Fruit fly (Drosophila melanogaster): ENCODE measurements around the gene kto.

Gene kto

DNA sequence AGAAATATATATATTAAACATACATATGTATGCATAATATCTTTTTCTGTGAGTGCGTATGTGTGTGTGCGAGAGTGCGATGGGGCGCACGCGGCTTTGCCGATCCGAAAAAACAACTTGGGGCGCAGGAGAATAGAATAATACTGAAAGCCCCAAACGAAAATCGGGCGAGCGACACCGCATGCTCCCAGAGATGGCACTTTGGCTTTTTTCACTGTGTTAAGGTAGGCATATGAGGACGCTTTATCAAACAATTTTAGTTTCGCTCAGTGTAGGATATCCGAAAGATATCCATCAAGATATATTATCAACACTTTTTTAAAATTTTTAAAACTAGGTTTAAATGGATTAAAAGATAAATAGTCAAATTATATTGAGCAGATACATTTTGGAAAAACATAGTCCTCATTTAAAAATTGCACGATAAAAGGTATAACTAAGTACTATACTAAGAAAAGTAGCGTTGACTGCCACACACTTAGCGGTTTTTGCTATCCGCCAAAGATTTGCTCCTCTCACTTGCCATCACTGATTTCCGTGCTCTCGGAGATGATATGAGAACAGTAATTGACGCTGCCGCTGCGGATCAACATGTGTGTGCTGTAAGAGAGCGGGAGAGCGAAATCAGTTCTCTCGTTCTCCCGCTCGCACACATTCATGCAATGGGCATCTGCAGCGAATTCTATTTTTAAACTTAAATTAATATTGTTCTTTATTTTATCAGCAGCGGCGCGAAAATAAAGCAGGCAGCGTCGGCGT is 45.3 kb upstream of the kto start (continued):
- TF ChIP-seq CoRest (tag; optimal IDR thresholded peaks at IDR 0.05), result peak; percentile 83
- no peak for TF ChIP-seq repo (GFP tag; optimal IDR thresholded peaks at IDR 0.05)
- no peak for TF ChIP-seq CG42726 (GFP tag; IDR thresholded peaks at IDR 0.05; ENCODE audit: partially characterized antibody)
- TF ChIP-seq CG6765 (GFP tag; optimal IDR thresholded peaks at IDR 0.05), result peak; percentile 17
- peak; percentile 85 for TF ChIP-seq Jarid2 (GFP tag; optimal IDR thresholded peaks at IDR 0.05)
- TF ChIP-seq hbn (GFP tag; IDR thresholded peaks at IDR 0.05; ENCODE audit: partially characterized antibody), result no peak
- TF ChIP-seq phol (tag; optimal IDR thresholded peaks at IDR 0.05), result peak; percentile 79

DNA sequence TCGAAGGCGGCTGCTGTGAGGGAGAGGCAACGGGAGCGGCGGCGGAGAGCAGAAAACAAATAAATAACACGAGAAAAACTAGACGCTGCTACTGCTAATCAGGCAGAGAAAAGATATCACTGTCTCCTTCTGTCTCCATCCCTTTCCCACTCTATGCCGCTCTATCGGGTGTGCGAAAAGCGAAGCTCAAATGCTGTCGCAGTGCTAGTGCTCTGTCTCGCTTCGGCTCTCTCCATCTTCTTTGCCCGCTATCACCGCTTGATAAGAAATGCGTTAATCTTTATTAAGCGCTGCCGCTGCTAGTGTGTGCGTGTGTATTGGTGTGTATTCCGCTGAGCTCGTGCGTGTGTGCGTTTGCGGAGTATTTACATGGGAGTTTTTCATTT is 44.7 kb upstream of the kto start:
- peak; percentile 33 for TF ChIP-seq HmgZ (tag; optimal IDR thresholded peaks at IDR 0.05)
- TF ChIP-seq CG18011 (GFP tag; optimal IDR thresholded peaks at IDR 0.05), result no peak
- peak; percentile 10 for TF ChIP-seq NfI (GFP tag; optimal IDR thresholded peaks at IDR 0.05)
- peak; percentile 14 for TF ChIP-seq CrebB (tag; optimal IDR thresholded peaks at IDR 0.05)
- TF ChIP-seq CG2889 (GFP tag; IDR thresholded peaks at IDR 0.05), result no peak
- TF ChIP-seq ttk (GFP tag; IDR thresholded peaks at IDR 0.05), result no peak
- no peak for TF ChIP-seq klu (GFP tag; IDR thresholded peaks at IDR 0.05)
- TF ChIP-seq nau (GFP tag; optimal IDR thresholded peaks at IDR 0.05), result peak; percentile 18
- TF ChIP-seq CG30431 (GFP tag; optimal IDR thresholded peaks at IDR 0.05), result no peak
- TF ChIP-seq CG8359 (GFP tag; optimal IDR thresholded peaks at IDR 0.05; ENCODE audit: borderline replicate concordance), result no peak
- TF ChIP-seq ems (GFP tag; optimal IDR thresholded peaks at IDR 0.05), result no peak
- peak; percentile 82 for TF ChIP-seq grn (GFP tag; optimal IDR thresholded peaks at IDR 0.05)
- no peak for TF ChIP-seq Spps (tag; optimal IDR thresholded peaks at IDR 0.05)
- TF ChIP-seq sr (GFP tag; IDR thresholded peaks at IDR 0.05), result 0 out of 3 replicates have a peak, but pooled peaks have one; percentile 14
- TF ChIP-seq ac (GFP tag; optimal IDR thresholded peaks at IDR 0.05), result no peak
- TF ChIP-seq oc (tag; optimal IDR thresholded peaks at IDR 0.05), result peak; percentile 94
- no peak for TF ChIP-seq slbo (GFP tag; IDR thresholded peaks at IDR 0.05)
- no peak for TF ChIP-seq ham (GFP tag; IDR thresholded peaks at IDR 0.05)
- peak; percentile 6 for TF ChIP-seq gcm (GFP tag; optimal IDR thresholded peaks at IDR 0.05)
- TF ChIP-seq CG17186 (GFP tag; optimal IDR thresholded peaks at IDR 0.05), result no peak
- TF ChIP-seq BtbVII (GFP tag; optimal IDR thresholded peaks at IDR 0.05), result peak; percentile 35
- no peak for TF ChIP-seq mam (GFP tag; optimal IDR thresholded peaks at IDR 0.05)
- peak in 1 of 3 experiments; percentile 0 for TF ChIP-seq Stat92E (GFP tag; optimal IDR thresholded peaks at IDR 0.05)
- TF ChIP-seq HLHmδ (GFP tag; optimal IDR thresholded peaks at IDR 0.05), result peak; percentile 21
- TF ChIP-seq sim (GFP tag; IDR thresholded peaks at IDR 0.05), result no peak
- peak; percentile 53 for TF ChIP-seq caup (GFP tag; optimal IDR thresholded peaks at IDR 0.05; ENCODE audit: severe bottlenecking)
- no peak for TF ChIP-seq pfk (GFP tag; optimal IDR thresholded peaks at IDR 0.05)
- no peak for TF ChIP-seq CG14441 (GFP tag; IDR thresholded peaks at IDR 0.05)
- TF ChIP-seq rib (GFP tag; IDR thresholded peaks at IDR 0.05), result peak; percentile 95
- TF ChIP-seq nom (GFP tag; optimal IDR thresholded peaks at IDR 0.05), result peak; percentile 25
- TF ChIP-seq dimm (GFP tag; IDR thresholded peaks at IDR 0.05), result no peak
- TF ChIP-seq CG33557 (GFP tag; optimal IDR thresholded peaks at IDR 0.05), result no peak
- no peak for TF ChIP-seq Chrac-16 (GFP tag; optimal IDR thresholded peaks at IDR 0.05)
- TF ChIP-seq CG8388 (GFP tag; optimal IDR thresholded peaks at IDR 0.05), result no peak
- TF ChIP-seq CG4707 (GFP tag; optimal IDR thresholded peaks at IDR 0.05), result peak; percentile 32
- no peak for TF ChIP-seq Dp (GFP tag; optimal IDR thresholded peaks at IDR 0.05)
- TF ChIP-seq CG14050 (GFP tag; IDR thresholded peaks at IDR 0.05), result no peak
- TF ChIP-seq vfl (GFP tag; optimal IDR thresholded peaks at IDR 0.05), result no peak
- TF ChIP-seq Oli (tag; optimal IDR thresholded peaks at IDR 0.05), result no peak
- no peak for TF ChIP-seq CG11696 (GFP tag; IDR thresholded peaks at IDR 0.05)

Measured in whole organism, embryonic.